Fruit fly (Drosophila melanogaster) whole organism, embryonic: ENCODE data around the gene obst-F.

Experiments
- Bgb ChIP-seq: fragments of 200-800 bp; sonication (Bioruptor generic); IDR thresholded peaks from 2 replicates; pipeline ENCODE4 v1.3.6; 2022; ENCODE audit warnings: missing biosample characterization, missing genetic modification characterization; ENCODE audit not compliant: partially characterized antibody
- CG10147 ChIP-seq: fragments of 200-800 bp; sonication (Bioruptor generic); optimal IDR thresholded peaks from 2 replicates; lab custom pipeline; 2019; ENCODE audit warnings: missing biosample characterization, mild to moderate bottlenecking, missing genetic modification characterization, moderate library complexity
- CG10959 ChIP-seq: fragments of 200-800 bp; sonication (Bioruptor generic); IDR thresholded peaks from 2 replicates; pipeline ENCODE4 v1.3.6; 2022; ENCODE audit warnings: missing biosample characterization, missing genetic modification characterization
- CG11560 ChIP-seq: fragments of 200-800 bp; sonication (Bioruptor generic); IDR thresholded peaks from 3 replicates; pipeline ENCODE4 v1.3.6; 2022; ENCODE audit warnings: missing biosample characterization, missing genetic modification characterization
- CG12299 ChIP-seq: fragments of 200-800 bp; sonication (Bioruptor generic); optimal IDR thresholded peaks from 2 replicates; lab custom pipeline; 2018; ENCODE audit warnings: missing biosample characterization, mild to moderate bottlenecking, missing genetic modification characterization
- CG2889 ChIP-seq: fragments of 200-800 bp; sonication (Bioruptor generic); IDR thresholded peaks from 3 replicates; pipeline ENCODE4 v1.3.6; 2022; ENCODE audit warnings: missing biosample characterization, missing genetic modification characterization
- CG3065 ChIP-seq: fragments of 200-800 bp; sonication (Bioruptor generic); optimal IDR thresholded peaks from 2 replicates; lab custom pipeline; 2016; ENCODE audit warnings: missing biosample characterization, missing genetic modification characterization
- CG34376 ChIP-seq: fragments of 200-800 bp; sonication (Bioruptor generic); optimal IDR thresholded peaks from 2 replicates; lab custom pipeline; 2018; ENCODE audit warnings: missing biosample characterization, mild to moderate bottlenecking, missing genetic modification characterization
- CTCF ChIP-seq: fragments of 200-800 bp; sonication (Bioruptor generic); optimal IDR thresholded peaks from 2 replicates; lab custom pipeline; 2017; ENCODE audit warnings: missing biosample characterization, mild to moderate bottlenecking, missing genetic modification characterization, moderate library complexity
- CoRest ChIP-seq: fragments of 200-800 bp; sonication (Bioruptor generic); optimal IDR thresholded peaks from 3 replicates; lab custom pipeline; 2018; ENCODE audit warnings: missing biosample characterization, mild to moderate bottlenecking, missing genetic modification characterization, moderate library complexity
- D19B ChIP-seq: fragments of 200-800 bp; sonication (Bioruptor generic); optimal IDR thresholded peaks from 2 replicates; lab custom pipeline; 2017; ENCODE audit warnings: missing biosample characterization, mild to moderate bottlenecking, missing genetic modification characterization
- Dbx ChIP-seq: fragments of 200-800 bp; sonication (Bioruptor generic); IDR thresholded peaks from 3 replicates; pipeline ENCODE4 v1.3.6; 2022; ENCODE audit warnings: missing biosample characterization, missing genetic modification characterization
- GATAe ChIP-seq: fragments of 200-800 bp; sonication (Bioruptor generic); conservative IDR thresholded peaks from 2 replicates; pipeline ENCODE4 v1.3.6; 2022; ENCODE audit warnings: missing biosample characterization, missing genetic modification characterization
- Kr ChIP-seq: fragments of 200-800 bp; sonication (Bioruptor generic); optimal IDR thresholded peaks from 2 replicates; lab custom pipeline; 2017; ENCODE audit warnings: missing biosample characterization, mild to moderate bottlenecking, missing genetic modification characterization
- Lim3 ChIP-seq: fragments of 200-800 bp; sonication (Bioruptor generic); IDR thresholded peaks from 2 replicates; pipeline ENCODE4 v1.3.6; 2022; ENCODE audit warnings: missing biosample characterization, missing genetic modification characterization
- Med ChIP-seq: fragments of 200-800 bp; sonication (Bioruptor generic); peaks from one replicate; lab custom pipeline; 2016; ENCODE audit warnings: missing biosample characterization, missing genetic modification characterization, mild to moderate bottlenecking, inconsistent platforms, moderate library complexity
- NK7.1 ChIP-seq: fragments of 200-800 bp; sonication (Bioruptor generic); optimal IDR thresholded peaks from 3 replicates; lab custom pipeline; 2016; ENCODE audit warnings: missing biosample characterization, missing genetic modification characterization
- Pdp1 ChIP-seq, 2 experiments: fragments of 200-800 bp; sonication (Bioruptor generic); optimal IDR thresholded peaks; 3 replicates each; lab custom pipeline; 2016; ENCODE audit warnings: missing biosample characterization in 2 of 2, missing genetic modification characterization in 2 of 2, mild to moderate bottlenecking in 1 of 2, moderate library complexity in 1 of 2
- Side ChIP-seq: fragments of 200-800 bp; sonication (Bioruptor generic); optimal IDR thresholded peaks from 2 replicates; lab custom pipeline; 2016; ENCODE audit warnings: missing biosample characterization, missing genetic modification characterization
- ap ChIP-seq: fragments of 200-800 bp; sonication (Bioruptor generic); IDR thresholded peaks from 2 replicates; pipeline ENCODE4 v1.3.6; 2022; ENCODE audit warnings: missing biosample characterization, missing genetic modification characterization
- ash1 ChIP-seq: fragments of 200-800 bp; sonication (Bioruptor generic); optimal IDR thresholded peaks from 2 replicates; lab custom pipeline; 2018; ENCODE audit warnings: missing biosample characterization, mild to moderate bottlenecking, missing genetic modification characterization
- cato ChIP-seq: fragments of 200-800 bp; sonication (Bioruptor generic); optimal IDR thresholded peaks from 2 replicates; lab custom pipeline; 2016; ENCODE audit warnings: missing biosample characterization, missing genetic modification characterization, borderline replicate concordance
- cwo ChIP-seq: fragments of 200-800 bp; sonication (Bioruptor generic); optimal IDR thresholded peaks from 3 replicates; lab custom pipeline; 2017; ENCODE audit warnings: missing biosample characterization, missing genetic modification characterization, mild to moderate bottlenecking, moderate library complexity, missing genetic modification reagents
- eve ChIP-seq, 2 experiments: fragments of >200 bp; optimal IDR thresholded peaks; 2 replicates each; lab custom pipeline; 2017; ENCODE audit warnings: missing biosample characterization in 2 of 2, missing genetic modification characterization in 2 of 2
- exex ChIP-seq: fragments of 200-800 bp; sonication (Bioruptor generic); optimal IDR thresholded peaks from 4 replicates; lab custom pipeline; 2018; ENCODE audit warnings: missing biosample characterization, mild to moderate bottlenecking, missing genetic modification characterization, moderate library complexity
- fd64A ChIP-seq: fragments of 200-800 bp; sonication (Bioruptor generic); optimal IDR thresholded peaks from 3 replicates; lab custom pipeline; 2018; ENCODE audit warnings: missing biosample characterization, mild to moderate bottlenecking, missing genetic modification characterization
- fd96Cb ChIP-seq: fragments of 200-800 bp; sonication (Bioruptor generic); optimal IDR thresholded peaks from 2 replicates; lab custom pipeline; 2018; ENCODE audit warnings: missing biosample characterization, mild to moderate bottlenecking, missing genetic modification characterization, moderate library complexity
- gce ChIP-seq: fragments of 200-800 bp; sonication (Bioruptor generic); IDR thresholded peaks from 3 replicates; pipeline ENCODE4 v1.3.6; 2022; ENCODE audit warnings: missing biosample characterization, missing genetic modification characterization
- gem ChIP-seq: fragments of 200-800 bp; sonication (Bioruptor generic); optimal IDR thresholded peaks from 2 replicates; lab custom pipeline; 2019; ENCODE audit warnings: missing biosample characterization, mild to moderate bottlenecking, missing genetic modification characterization, moderate library complexity
- grn ChIP-seq: fragments of 200-800 bp; sonication (Bioruptor generic); optimal IDR thresholded peaks from 3 replicates; lab custom pipeline; 2017; ENCODE audit warnings: missing biosample characterization, missing genetic modification characterization
- lab ChIP-seq: fragments of 200-800 bp; sonication (Bioruptor generic); optimal IDR thresholded peaks from 3 replicates; lab custom pipeline; 2017; ENCODE audit warnings: missing biosample characterization, missing genetic modification characterization, mild to moderate bottlenecking, moderate library complexity, missing genetic modification reagents
- lov ChIP-seq, 2 experiments: fragments of 200-800 bp in 1 of 2; fragments of >200 bp in 1 of 2; sonication (Bioruptor generic) in 1 of 2; IDR thresholded peaks in 1 of 2; optimal IDR thresholded peaks in 1 of 2; 2 replicates in 1 of 2; 3 replicates in 1 of 2; pipeline versions ENCODE4 v1.3.6 to Lab custom; 2017 to 2022; ENCODE audit warnings: missing biosample characterization in 1 of 2, missing genetic modification characterization in 1 of 2
- mirr ChIP-seq: fragments of 200-800 bp; sonication (Bioruptor generic); optimal IDR thresholded peaks from 3 replicates; lab custom pipeline; 2018; ENCODE audit warnings: missing biosample characterization, mild to moderate bottlenecking, missing genetic modification characterization
- org-1 ChIP-seq: fragments of 200-800 bp; sonication (Bioruptor generic); optimal IDR thresholded peaks from 2 replicates; lab custom pipeline; 2017; ENCODE audit warnings: missing biosample characterization, missing genetic modification characterization
- pfk ChIP-seq: fragments of 200-800 bp; sonication (Bioruptor generic); optimal IDR thresholded peaks from 2 replicates; lab custom pipeline; 2018; ENCODE audit warnings: missing biosample characterization, mild to moderate bottlenecking, missing genetic modification characterization, moderate library complexity
- sens ChIP-seq: fragments of 200-800 bp; sonication (Bioruptor generic); peaks from one replicate; lab custom pipeline; 2016; ENCODE audit warnings: missing biosample characterization, missing genetic modification characterization
- stwl ChIP-seq: fragments of 200-800 bp; sonication (Bioruptor generic); optimal IDR thresholded peaks from 3 replicates; lab custom pipeline; 2018; ENCODE audit warnings: missing biosample characterization, mild to moderate bottlenecking, missing genetic modification characterization, moderate library complexity
- trh ChIP-seq: fragments of 200-800 bp; sonication (Bioruptor generic); optimal IDR thresholded peaks from 2 replicates; lab custom pipeline; 2016; ENCODE audit warnings: missing biosample characterization, missing genetic modification characterization
- vnd ChIP-seq: fragments of 200-800 bp; sonication (Bioruptor generic); IDR thresholded peaks from 3 replicates; pipeline ENCODE4 v1.3.6; 2022; ENCODE audit warnings: missing biosample characterization, missing genetic modification characterization; ENCODE audit not compliant: partially characterized antibody
- z ChIP-seq: fragments of 200-800 bp; sonication (Bioruptor generic); IDR thresholded peaks from 3 replicates; pipeline ENCODE4 v1.3.6; 2022; ENCODE audit warnings: missing biosample characterization, missing genetic modification characterization

Gene obst-F

dm6 chr3L:20209092-20209491 is 7.7 kb upstream of the obst-F start (continued):
- peak; percentile 70; the same call in 1 of the 2 replicates for TF ChIP-seq Lim3 (GFP tag; lab: Robert Waterston, UW)
- no peak for TF ChIP-seq Kr (GFP tag; lab: Kevin White, UChicago)
- TF ChIP-seq CG2889 (GFP tag; lab: Robert Waterston, UW): no peak
- TF ChIP-seq CG10959: no peak
- TF ChIP-seq cato (GFP tag; lab: Kevin White, UChicago): no peak
- TF ChIP-seq gce (GFP tag; lab: Robert Waterston, UW): no peak
- no peak for TF ChIP-seq Dbx (GFP tag; lab: Robert Waterston, UW)
- TF ChIP-seq mirr (GFP tag; lab: Kevin White, UChicago): peak; percentile 98
- TF ChIP-seq CG12299 (tag; lab: Kevin White, UChicago): no peak
- TF ChIP-seq Pdp1 (GFP tag; optimal IDR thresholded peaks at IDR 0.05; lab: Kevin White, UChicago): peak in 1 of 2 experiments; percentile 76
- peak; percentile 59 for TF ChIP-seq GATAe (GFP tag; lab: Robert Waterston, UW)
- 0 out of 3 replicates have a peak, but pooled peaks have one; percentile 12 for TF ChIP-seq vnd
- TF ChIP-seq fd96Cb (tag; lab: Kevin White, UChicago): no peak
- no peak for TF ChIP-seq org-1
- no peak for TF ChIP-seq CG11560 (tag; lab: Robert Waterston, UW)
- TF ChIP-seq stwl (tag; lab: Kevin White, UChicago): no peak
- peak; percentile 2 for TF ChIP-seq Med (GFP tag; lab: Kevin White, UChicago)

dm6 chr3L:20206950-20207584 is 5.6 kb upstream of the obst-F start, which contains the start of gene CG6996:
TSS of gene CG6996 (plus strand) at chr3L:20207534.
- TF ChIP-seq ash1 (GFP tag; lab: Kevin White, UChicago) (no peak), Side (GFP tag; lab: Kevin White, UChicago) (no peak), grn (peak; percentile 20), sens (peak; percentile 11), exex (tag; lab: Kevin White, UChicago) (peak; percentile 79), ap (GFP tag; lab: Robert Waterston, UW) (no peak)
- TF ChIP-seq, all 482 proteins: peak for 3

DNA sequence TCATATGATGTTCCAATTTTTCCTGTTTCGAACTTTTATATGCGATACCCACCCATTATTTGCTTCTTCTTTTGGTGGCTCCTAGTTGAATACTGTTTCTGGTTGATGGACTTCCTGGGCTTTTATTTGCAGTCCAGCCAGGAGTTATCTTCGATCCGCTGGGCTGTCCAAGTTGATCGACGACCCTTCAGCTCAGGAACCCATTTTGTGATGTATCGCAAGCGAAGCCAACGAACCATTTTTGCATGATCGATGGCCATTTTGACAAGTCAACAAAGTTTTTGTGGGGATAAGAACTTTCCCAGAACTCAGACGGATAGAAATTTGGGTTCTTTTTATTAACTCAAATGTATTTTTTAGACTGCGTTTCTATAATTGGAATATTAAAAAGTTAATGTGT is 4.5 kb upstream of the obst-F start, which contains the start of gene CG7290:
CG7290 (minus strand) TSS at position 101 of the 400 bp plus-strand sequence.
- peak; percentile 11 for TF ChIP-seq lab (GFP tag; lab: Kevin White, UChicago)
- TF ChIP-seq z (GFP tag; lab: Robert Waterston, UW): no peak
- TF ChIP-seq, all 482 proteins: peak for 1

dm6 chr3L:20203587-20203986 is 2.1 kb upstream of the obst-F start, which contains the start of gene CG7298:
TSS of gene CG7298 (minus strand) at chr3L:20203687.
- TF ChIP-seq CoRest (tag; lab: Kevin White, UChicago) (no peak), exex (tag; lab: Kevin White, UChicago) (peak; percentile 63), pfk (GFP tag; lab: Kevin White, UChicago) (peak; percentile 30), eve (GFP tag; optimal IDR thresholded peaks at IDR 0.05; lab: Kevin White, UChicago) (no peak), gem (tag; lab: Kevin White, UChicago) (no peak)
- TF ChIP-seq, all 482 proteins: peak for 2

- no peak for TF ChIP-seq CG10147 (GFP tag; lab: Kevin White, UChicago)
- no peak for TF ChIP-seq fd64A (GFP tag; lab: Kevin White, UChicago)
- TF ChIP-seq cwo (GFP tag; lab: Kevin White, UChicago): peak; percentile 38
- TF ChIP-seq CTCF (GFP tag; lab: Kevin White, UChicago): peak; percentile 24
- TF ChIP-seq Pdp1 (GFP tag; optimal IDR thresholded peaks at IDR 0.05; lab: Kevin White, UChicago): peak in 1 of 2 experiments; percentile 33
- no peak for TF ChIP-seq trh
- no peak for TF ChIP-seq D19B (GFP tag; lab: Kevin White, UChicago)
- peak; percentile 88 for TF ChIP-seq grn
- TF ChIP-seq lov (optimal IDR thresholded peaks at IDR 0.05; lab: Kevin White, UChicago): no peak
- no peak for TF ChIP-seq lov (GFP tag; IDR thresholded peaks at IDR 0.05; lab: Robert Waterston, UW)
- peak; percentile 24 for TF ChIP-seq sens
- TF ChIP-seq NK7.1 (GFP tag; lab: Kevin White, UChicago): no peak
- TF ChIP-seq mirr (GFP tag; lab: Kevin White, UChicago): peak; percentile 92
- peak; percentile 83 for TF ChIP-seq exex (tag; lab: Kevin White, UChicago)
- TF ChIP-seq CG34376 (GFP tag; lab: Kevin White, UChicago): peak; percentile 25
- TF ChIP-seq Bgb (GFP tag; lab: Robert Waterston, UW): 0 out of 2 replicates have a peak, but pooled peaks have one; percentile 5
- TF ChIP-seq CG3065 (GFP tag; lab: Kevin White, UChicago): no peak
Measured at dm6 chr3L:20199569-20200247, 1.7 kb downstream of the obst-F start, which contains the start of gene CG42833. TSS of gene CG42833 (plus strand) at chr3L:20200093.
